Fruit fly (Drosophila melanogaster) whole organism: Measurements from ENCODE around the gene CG12784.

Source experiments
- pan ChIP-seq: fragments of >200 bp; optimal IDR thresholded peaks from 2 replicates; lab custom pipeline; 2017
- psq ChIP-seq: fragments of >200 bp; optimal IDR thresholded peaks from 2 replicates; lab custom pipeline; 2017

dm6 chr3R:15807306-15807705 is 44.4 kb downstream of the CG12784 start:
- no peak for TF ChIP-seq pan
- TF ChIP-seq psq (lab: Kevin White, UChicago) = no peak
